Worm (Caenorhabditis elegans) whole organism, midembryonic: ENCODE results near the gene F02A9.1.

Experiments used
- T22C8.4 ChIP-seq: fragments of 200-800 bp; sonication (Bioruptor generic); IDR thresholded peaks from 2 replicates; pipeline ENCODE4 v1.3.6; 2022; ENCODE audit warnings: missing genetic modification characterization, missing compliant biosample characterization
- cog-1 ChIP-seq: sonication (generic microtip); optimal IDR thresholded peaks from 2 replicates; lab custom pipeline; 2016; ENCODE audit warnings: missing genetic modification characterization, missing compliant biosample characterization
- flt-1 ChIP-seq: fragments of 200-800 bp; sonication (Bioruptor generic); IDR thresholded peaks from 2 replicates; pipeline ENCODE4 v1.3.6; 2022; ENCODE audit warnings: missing genetic modification characterization, missing compliant biosample characterization
- klf-2 ChIP-seq: fragments of 200-800 bp; sonication (Bioruptor generic); conservative IDR thresholded peaks from 2 replicates; pipeline ENCODE4 v1.3.6; 2022; ENCODE audit warnings: missing genetic modification reagents, missing genetic modification characterization, missing compliant biosample characterization
- med-1 ChIP-seq: sonication (generic microtip); optimal IDR thresholded peaks from 2 replicates; lab custom pipeline; 2017; ENCODE audit warnings: missing genetic modification characterization, mild to moderate bottlenecking, missing compliant biosample characterization, antibody characterized with exemption, missing genetic modification reagents; ENCODE audit not compliant: insufficient read depth
- ref-1 ChIP-seq: fragments of 200-800 bp; sonication (Bioruptor generic); conservative IDR thresholded peaks from 2 replicates; pipeline ENCODE4 v1.3.6; 2022; ENCODE audit warnings: missing genetic modification reagents, missing genetic modification characterization, missing compliant biosample characterization
- tab-1 ChIP-seq: fragments of 200-800 bp; sonication (Bioruptor generic); IDR thresholded peaks from 2 replicates; pipeline ENCODE4 v1.3.6; 2022; ENCODE audit warnings: missing genetic modification characterization, missing compliant biosample characterization
- ztf-23 ChIP-seq: fragments of 200-800 bp; sonication (Bioruptor generic); IDR thresholded peaks from 2 replicates; pipeline ENCODE4 v1.3.6; 2022; ENCODE audit warnings: missing genetic modification reagents, missing genetic modification characterization, missing compliant biosample characterization
- ztf-29 ChIP-seq: fragments of 200-800 bp; sonication (Bioruptor generic); IDR thresholded peaks from 2 replicates; pipeline ENCODE4 v1.3.6; 2022; ENCODE audit warnings: missing genetic modification reagents, missing genetic modification characterization, missing compliant biosample characterization

The F02A9.1 gene

ce11 chrIII:9083118-9083517 lies 5.5 kb upstream of the F02A9.1 start:
- no peak for TF ChIP-seq med-1
- no peak for TF ChIP-seq T22C8.4 (GFP tag; lab: Robert Waterston, UW)
- TF ChIP-seq flt-1: no peak
- no peak for TF ChIP-seq tab-1 (GFP tag; lab: Robert Waterston, UW)
- no peak for TF ChIP-seq ref-1
- TF ChIP-seq cog-1 (tag; lab: Kevin White, UChicago): no peak
- TF ChIP-seq ztf-29 (GFP tag; lab: Robert Waterston, UW): no peak
- TF ChIP-seq ztf-23 (GFP tag; lab: Robert Waterston, UW): no peak
- no peak for TF ChIP-seq klf-2 (GFP tag; lab: Robert Waterston, UW)

DNA sequence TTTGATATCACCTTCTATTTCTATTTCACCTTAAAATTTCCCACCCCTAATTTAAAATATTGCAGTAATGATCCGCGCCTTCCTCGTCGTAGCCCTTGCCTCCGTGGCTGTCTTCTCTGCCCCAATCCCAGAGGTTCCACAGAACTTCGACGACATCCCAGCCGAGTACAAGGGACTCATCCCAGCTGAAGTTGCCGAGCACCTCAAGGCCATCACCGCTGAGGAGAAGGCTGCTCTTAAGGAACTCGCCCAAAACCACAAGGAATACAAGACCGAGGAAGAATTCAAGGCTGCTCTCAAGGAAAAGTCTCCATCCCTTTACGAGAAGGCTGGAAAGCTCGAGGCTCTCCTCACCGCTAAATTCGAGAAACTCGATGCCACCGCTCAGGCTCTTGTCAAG lies 4.2 kb upstream of the F02A9.1 start, which contains the start of gene far-2:
Gene far-2, plus strand, starts transcription at position 66 of the 400 bp plus-strand sequence.
- TF ChIP-seq cog-1 (tag; lab: Kevin White, UChicago) (no peak), tab-1 (GFP tag; lab: Robert Waterston, UW) (no peak), T22C8.4 (GFP tag; lab: Robert Waterston, UW) (no peak), ref-1 (no peak), ztf-29 (GFP tag; lab: Robert Waterston, UW) (no peak), flt-1 (no peak), ztf-23 (GFP tag; lab: Robert Waterston, UW) (no peak), klf-2 (GFP tag; lab: Robert Waterston, UW) (no peak)

- no peak for TF ChIP-seq flt-1
Measured at ce11 chrIII:9081055-9081454, 3.4 kb upstream of the F02A9.1 start, which contains the start of gene far-1. Gene far-1, minus strand, starts transcription at chrIII:9081179.

DNA sequence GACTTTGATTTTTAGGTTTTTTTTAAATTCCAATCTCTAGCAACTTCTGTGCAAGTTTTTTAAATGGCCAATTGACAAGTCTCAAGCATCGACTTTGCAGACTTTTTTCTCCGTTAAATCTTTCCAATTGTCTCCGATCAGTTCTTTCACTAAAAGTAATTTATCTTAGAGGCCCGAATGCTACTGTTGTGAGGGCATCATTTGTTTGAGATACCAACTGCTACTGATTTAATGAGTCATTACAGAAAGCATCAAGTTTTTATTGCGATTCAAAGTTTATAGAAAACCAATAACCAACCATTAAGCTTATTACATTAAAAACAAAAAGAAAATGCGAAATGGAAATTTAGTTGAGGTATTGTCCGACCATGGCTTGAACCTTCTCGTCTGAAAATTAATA lies 2.5 kb upstream of the F02A9.1 start:
- TF ChIP-seq klf-2 (GFP tag; lab: Robert Waterston, UW): no peak
- no peak for TF ChIP-seq med-1
- TF ChIP-seq T22C8.4 (GFP tag; lab: Robert Waterston, UW): no peak
- TF ChIP-seq ref-1: no peak
- TF ChIP-seq flt-1: no peak
- no peak for TF ChIP-seq tab-1 (GFP tag; lab: Robert Waterston, UW)
- no peak for TF ChIP-seq cog-1 (tag; lab: Kevin White, UChicago)
- TF ChIP-seq ztf-23 (GFP tag; lab: Robert Waterston, UW): no peak
- no peak for TF ChIP-seq ztf-29 (GFP tag; lab: Robert Waterston, UW)

DNA sequence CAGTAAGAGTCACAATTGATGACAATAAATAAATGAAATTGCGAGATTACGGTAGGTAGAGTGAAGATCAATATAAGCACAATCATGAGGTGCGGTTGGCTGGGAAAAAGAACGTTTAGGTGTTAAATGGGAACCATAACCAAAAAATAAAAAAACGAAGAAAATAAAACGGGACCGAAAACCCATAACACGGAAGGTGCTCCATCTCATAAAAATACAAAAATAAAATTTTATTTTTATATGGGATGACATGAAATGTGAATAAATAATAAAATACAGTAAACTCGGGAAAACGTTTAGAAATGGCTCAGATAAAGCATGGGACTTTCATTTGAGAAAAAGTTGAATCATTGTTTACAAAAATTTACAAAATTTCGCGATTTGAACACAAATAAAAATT lies 2.1 kb downstream of the F02A9.1 start, which contains the start of gene F02A9.7:
Gene F02A9.7, minus strand, starts transcription at position 101 of the 400 bp plus-strand sequence.
- TF ChIP-seq cog-1 (tag; lab: Kevin White, UChicago): no peak
- TF ChIP-seq klf-2 (GFP tag; lab: Robert Waterston, UW): no peak
- no peak for TF ChIP-seq ztf-23 (GFP tag; lab: Robert Waterston, UW)
- TF ChIP-seq med-1: no peak
- TF ChIP-seq ztf-29 (GFP tag; lab: Robert Waterston, UW): no peak
- TF ChIP-seq flt-1: no peak
- no peak for TF ChIP-seq ref-1
- no peak for TF ChIP-seq T22C8.4 (GFP tag; lab: Robert Waterston, UW)
- TF ChIP-seq tab-1 (GFP tag; lab: Robert Waterston, UW): no peak

ce11 chrIII:9072704-9073103 lies 4.9 kb downstream of the F02A9.1 start:
- TF ChIP-seq T22C8.4 (GFP tag; lab: Robert Waterston, UW): no peak
- no peak for TF ChIP-seq med-1
- TF ChIP-seq flt-1: no peak
- TF ChIP-seq klf-2 (GFP tag; lab: Robert Waterston, UW): no peak
- no peak for TF ChIP-seq ztf-29 (GFP tag; lab: Robert Waterston, UW)
- TF ChIP-seq ref-1: no peak
- no peak for TF ChIP-seq ztf-23 (GFP tag; lab: Robert Waterston, UW)
- no peak for TF ChIP-seq cog-1 (tag; lab: Kevin White, UChicago)
- TF ChIP-seq tab-1 (GFP tag; lab: Robert Waterston, UW): no peak

DNA sequence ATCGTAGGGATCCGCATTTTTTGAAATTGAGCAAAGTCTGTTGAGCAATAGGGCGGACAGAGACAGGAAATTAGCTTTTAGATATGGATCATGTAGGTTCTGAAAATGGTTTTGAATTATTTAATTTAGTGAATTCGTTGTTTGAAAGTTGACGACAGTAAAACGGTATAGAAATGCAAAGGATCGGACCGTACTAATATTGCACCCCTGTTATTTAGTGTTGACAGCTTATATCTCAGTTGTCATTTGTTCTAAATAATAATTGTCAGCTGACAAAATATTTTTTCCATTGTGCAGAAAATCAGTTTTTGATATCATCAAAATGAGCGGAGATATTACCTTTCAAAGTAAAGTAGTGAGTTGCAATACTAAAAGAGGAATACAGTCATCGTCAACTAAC lies 6.2 kb downstream of the F02A9.1 start, which contains the start of gene lin-12:
Gene lin-12, minus strand, starts transcription at position 101 of the 400 bp plus-strand sequence.
- TF ChIP-seq ref-1 (no peak), klf-2 (GFP tag; lab: Robert Waterston, UW) (no peak), cog-1 (tag; lab: Kevin White, UChicago) (no peak), flt-1 (no peak), ztf-29 (GFP tag; lab: Robert Waterston, UW) (no peak), med-1 (no peak)

DNA sequence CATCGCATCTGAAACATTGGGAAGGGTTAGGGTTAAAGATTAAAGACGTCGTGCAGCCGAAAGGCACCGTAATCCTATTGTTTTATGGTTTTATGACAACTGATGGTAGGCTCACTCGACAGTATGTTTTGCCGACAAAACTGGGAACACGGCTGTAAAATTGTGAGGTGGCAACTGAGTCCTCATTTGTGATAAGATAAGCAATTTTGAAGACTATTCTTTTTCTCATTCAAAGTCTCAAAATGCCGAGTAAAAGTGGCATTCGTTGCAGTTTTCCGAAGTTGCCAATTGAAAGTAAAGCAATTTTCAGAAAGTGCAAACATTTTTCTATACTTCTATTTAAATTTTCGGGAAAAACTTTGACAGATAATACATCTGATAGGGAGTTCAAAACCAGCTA lies 7.9 kb downstream of the F02A9.1 start:
- no peak for TF ChIP-seq tab-1 (GFP tag; lab: Robert Waterston, UW)
- TF ChIP-seq med-1: no peak
- no peak for TF ChIP-seq klf-2 (GFP tag; lab: Robert Waterston, UW)
- no peak for TF ChIP-seq ztf-29 (GFP tag; lab: Robert Waterston, UW)
- no peak for TF ChIP-seq ztf-23 (GFP tag; lab: Robert Waterston, UW)
- TF ChIP-seq T22C8.4 (GFP tag; lab: Robert Waterston, UW): no peak
- TF ChIP-seq cog-1 (tag; lab: Kevin White, UChicago): no peak

DNA sequence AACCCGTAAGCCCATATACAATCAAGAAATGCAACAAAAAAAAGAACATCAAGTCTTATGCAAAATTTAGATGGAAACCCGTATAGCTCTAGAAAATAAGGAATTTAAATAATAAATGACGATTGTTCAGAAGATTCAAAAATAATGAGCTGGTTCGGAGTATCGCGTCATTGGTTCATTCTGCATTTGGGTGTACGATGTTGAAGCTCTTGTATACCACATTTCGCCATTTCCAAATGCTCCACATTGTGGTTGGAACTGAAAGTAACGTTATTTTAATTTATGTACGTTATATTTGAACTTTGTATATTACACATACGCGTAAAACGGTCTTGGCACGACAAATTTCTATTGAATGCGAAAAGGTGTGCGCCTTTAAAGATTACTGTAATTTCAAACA lies 17.3 kb downstream of the F02A9.1 start:
- TF ChIP-seq klf-2 (GFP tag; lab: Robert Waterston, UW) (no peak), cog-1 (tag; lab: Kevin White, UChicago) (no peak), ztf-29 (GFP tag; lab: Robert Waterston, UW) (no peak), T22C8.4 (GFP tag; lab: Robert Waterston, UW) (no peak), tab-1 (GFP tag; lab: Robert Waterston, UW) (no peak), med-1 (no peak), ztf-23 (GFP tag; lab: Robert Waterston, UW) (no peak), flt-1 (no peak), ref-1 (no peak)

DNA sequence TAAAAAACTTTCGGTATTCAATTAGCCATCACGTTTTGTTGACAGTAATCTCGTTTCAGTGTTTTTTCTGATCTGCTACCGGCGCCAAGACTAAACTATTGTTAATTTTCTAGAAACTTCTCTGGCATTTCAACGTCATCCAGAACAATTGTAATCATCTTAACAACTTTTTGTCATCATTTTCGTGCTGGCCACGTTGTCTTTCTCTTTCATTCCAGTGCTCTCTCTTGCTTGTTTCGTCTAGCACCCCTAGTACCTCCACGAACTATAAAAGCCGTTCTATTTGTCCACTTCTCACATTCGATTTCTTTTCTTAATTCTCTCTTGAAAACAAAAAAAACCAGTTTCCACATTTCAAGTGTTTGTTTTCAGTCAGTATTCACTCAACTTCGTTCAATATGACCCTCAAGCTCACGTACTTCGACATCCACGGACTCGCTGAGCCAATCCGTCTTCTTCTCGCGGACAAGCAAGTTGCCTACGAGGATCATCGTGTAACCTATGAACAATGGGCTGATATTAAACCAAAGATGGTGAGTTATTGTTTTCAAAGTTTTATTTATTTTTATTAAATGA lies 18.6 kb downstream of the F02A9.1 start, which contains the start of gene gst-1:
Gene gst-1, plus strand, starts transcription at position 373 of the 576 bp plus-strand sequence.
- TF ChIP-seq klf-2 (GFP tag; lab: Robert Waterston, UW): no peak
- TF ChIP-seq T22C8.4 (GFP tag; lab: Robert Waterston, UW): no peak
- no peak for TF ChIP-seq tab-1 (GFP tag; lab: Robert Waterston, UW)
- TF ChIP-seq ztf-23 (GFP tag; lab: Robert Waterston, UW): no peak
